Comparison of ENCODE assay signal across 6 fruit fly cellular contexts in genomic region chr3R:15972979-15973486, dm6.
A peak's percentile ranks its signal among the peaks of the same experiment; 100 is the strongest.
TF ChIP-seq lines count a peak whose summit lies in the region.

TSS of gene Hel89B (plus strand) at chr3R:15973298.

- TF ChIP-seq CTCF in S2 (optimal IDR thresholded peaks at IDR 0.05; lab: Kevin White, UChicago), result peak; percentile 14 to 30
- TF ChIP-seq CTCF in whole organism, embryonic (GFP tag; optimal IDR thresholded peaks at IDR 0.05; lab: Kevin White, UChicago), result no peak

TF ChIP-seq in whole organism, adult, 20 proteins besides CTCF, POLR2A, EP300 and RAD21 (continues in another document):
- TF ChIP-seq toe (GFP tag; optimal IDR thresholded peaks at IDR 0.05; lab: Kevin White, UChicago), result peak; percentile 89
- peak; percentile 59 for TF ChIP-seq Mnt (GFP tag; optimal IDR thresholded peaks at IDR 0.05; lab: Kevin White, UChicago)
- TF ChIP-seq bab1 (GFP tag; optimal IDR thresholded peaks at IDR 0.05; lab: Kevin White, UChicago), result peak; percentile 56
- TF ChIP-seq Crg-1 (GFP tag; optimal IDR thresholded peaks at IDR 0.05; lab: Kevin White, UChicago), result no peak
- peak; percentile 45 for TF ChIP-seq tj (GFP tag; optimal IDR thresholded peaks at IDR 0.05; lab: Kevin White, UChicago)
- no peak for TF ChIP-seq cic (GFP tag; optimal IDR thresholded peaks at IDR 0.05; lab: Kevin White, UChicago)
- TF ChIP-seq CG5204 (GFP tag; optimal IDR thresholded peaks at IDR 0.05; lab: Kevin White, UChicago), result peak; percentile 78
- TF ChIP-seq ovo (GFP tag; optimal IDR thresholded peaks at IDR 0.05; lab: Kevin White, UChicago), result peak; percentile 9
- TF ChIP-seq pad (GFP tag; optimal IDR thresholded peaks at IDR 0.05; lab: Kevin White, UChicago), result no peak
- peak; percentile 33 for TF ChIP-seq CG14711 (tag; optimal IDR thresholded peaks at IDR 0.05; lab: Kevin White, UChicago)
- no peak for TF ChIP-seq CG12768 (GFP tag; optimal IDR thresholded peaks at IDR 0.05; lab: Kevin White, UChicago)
- TF ChIP-seq CG33017 (tag; optimal IDR thresholded peaks at IDR 0.05; lab: Kevin White, UChicago), result peak; percentile 23
- TF ChIP-seq CG11617 (GFP tag; optimal IDR thresholded peaks at IDR 0.05; lab: Kevin White, UChicago), result peak; percentile 54
- no peak for TF ChIP-seq cnc (optimal IDR thresholded peaks at IDR 0.05; lab: Kevin White, UChicago)
- TF ChIP-seq kay (GFP tag; lab: Kevin White, UChicago; ENCODE audit: borderline replicate concordance), result no peak
- TF ChIP-seq CG1620 (GFP tag; optimal IDR thresholded peaks at IDR 0.05; lab: Kevin White, UChicago), result peak; percentile 52
- TF ChIP-seq CG7045 (GFP tag; optimal IDR thresholded peaks at IDR 0.05; lab: Kevin White, UChicago), result peak; percentile 4
- peak; percentile 57 for TF ChIP-seq Hr96 (GFP tag; optimal IDR thresholded peaks at IDR 0.05; lab: Kevin White, UChicago)

TF ChIP-seq in whole organism, embryonic, 481 proteins besides CTCF, POLR2A, EP300 and RAD21 (continues in another document):
- TF ChIP-seq CG14441 (GFP tag; IDR thresholded peaks at IDR 0.05; lab: Robert Waterston, UW) (no peak), CG11560 (tag; IDR thresholded peaks at IDR 0.05; lab: Robert Waterston, UW) (no peak), CG30020 (tag; optimal IDR thresholded peaks at IDR 0.05; lab: Kevin White, UChicago) (peak; percentile 96), hbn (GFP tag; IDR thresholded peaks at IDR 0.05; lab: Robert Waterston, UW; ENCODE audit: partially characterized antibody) (no peak), CG1529 (GFP tag; optimal IDR thresholded peaks at IDR 0.05; lab: Kevin White, UChicago) (no peak), H2.0 (GFP tag; IDR thresholded peaks at IDR 0.05; lab: Robert Waterston, UW) (no peak), Spps (tag; optimal IDR thresholded peaks at IDR 0.05; lab: Kevin White, UChicago) (no peak), GATAe (GFP tag; conservative IDR thresholded peaks at IDR 0.05; lab: Robert Waterston, UW) (no peak), CG6854 (GFP tag; optimal IDR thresholded peaks at IDR 0.05; lab: Kevin White, UChicago) (no peak), CG3995 (GFP tag; optimal IDR thresholded peaks at IDR 0.05; lab: Kevin White, UChicago) (peak; percentile 9), Dp (GFP tag; optimal IDR thresholded peaks at IDR 0.05; lab: Kevin White, UChicago) (no peak), Rx (GFP tag; IDR thresholded peaks at IDR 0.05; lab: Robert Waterston, UW) (no peak), org-1 (GFP tag; optimal IDR thresholded peaks at IDR 0.05; lab: Kevin White, UChicago) (peak; percentile 21), CG12942 (GFP tag; optimal IDR thresholded peaks at IDR 0.05; lab: Kevin White, UChicago) (peak; percentile 62), Hsf (GFP tag; optimal IDR thresholded peaks at IDR 0.05; lab: Kevin White, UChicago) (peak; percentile 80), CG13287 (GFP tag; IDR thresholded peaks at IDR 0.05; lab: Robert Waterston, UW; ENCODE audit: partially characterized antibody) (no peak), CG1792 (GFP tag; optimal IDR thresholded peaks at IDR 0.05; lab: Kevin White, UChicago) (no peak), aop (GFP tag; IDR thresholded peaks at IDR 0.05; lab: Robert Waterston, UW) (no peak), Med (GFP tag; lab: Kevin White, UChicago) (peak; percentile 69)

TF ChIP-seq in whole organism, prepupa, 60 proteins besides CTCF, POLR2A, EP300 and RAD21 (continues in another document):
- TF ChIP-seq achi (GFP tag; optimal IDR thresholded peaks at IDR 0.05; lab: Kevin White, UChicago) (peak; percentile 63), Lpt (GFP tag; optimal IDR thresholded peaks at IDR 0.05; lab: Kevin White, UChicago) (peak; percentile 10), CG10631 (GFP tag; optimal IDR thresholded peaks at IDR 0.05; lab: Kevin White, UChicago) (peak; percentile 56), esn (GFP tag; optimal IDR thresholded peaks at IDR 0.05; lab: Kevin White, UChicago) (no peak), spab (GFP tag; optimal IDR thresholded peaks at IDR 0.05; lab: Kevin White, UChicago) (no peak), ss (GFP tag; optimal IDR thresholded peaks at IDR 0.05; lab: Kevin White, UChicago) (peak in 1 of 2 experiments; percentile 10), cyc (GFP tag; optimal IDR thresholded peaks at IDR 0.05; lab: Kevin White, UChicago) (peak; percentile 61), CG6792 (GFP tag; optimal IDR thresholded peaks at IDR 0.05; lab: Kevin White, UChicago) (no peak), CG8632 (GFP tag; optimal IDR thresholded peaks at IDR 0.05; lab: Kevin White, UChicago) (no peak), CG8119 (GFP tag; IDR thresholded peaks at IDR 0.05; lab: Robert Waterston, UW) (no peak), fd59A (GFP tag; optimal IDR thresholded peaks at IDR 0.05; lab: Kevin White, UChicago) (no peak), Hr4 (GFP tag; optimal IDR thresholded peaks at IDR 0.05; lab: Kevin White, UChicago) (peak; percentile 72), lz (GFP tag; optimal IDR thresholded peaks at IDR 0.05; lab: Kevin White, UChicago) (peak; percentile 53), CG6854 (GFP tag; optimal IDR thresholded peaks at IDR 0.05; lab: Kevin White, UChicago) (peak; percentile 50), OdsH (GFP tag; optimal IDR thresholded peaks at IDR 0.05; lab: Kevin White, UChicago) (peak; percentile 47), CG32006 (GFP tag; optimal IDR thresholded peaks at IDR 0.05; lab: Kevin White, UChicago) (peak; percentile 59), Eip93F (GFP tag; optimal IDR thresholded peaks at IDR 0.05; lab: Kevin White, UChicago) (no peak), CG8319 (GFP tag; optimal IDR thresholded peaks at IDR 0.05; lab: Kevin White, UChicago) (no peak), dac (GFP tag; optimal IDR thresholded peaks at IDR 0.05; lab: Kevin White, UChicago) (peak; percentile 36), CG31627 (GFP tag; optimal IDR thresholded peaks at IDR 0.05; lab: Kevin White, UChicago) (peak; percentile 70)

TF ChIP-seq in whole organism, pupa, 21 proteins besides CTCF, POLR2A, EP300 and RAD21:
- peak; percentile 49 for TF ChIP-seq CG8159 (tag; optimal IDR thresholded peaks at IDR 0.05; lab: Kevin White, UChicago)
- TF ChIP-seq CG10348 (GFP tag; IDR thresholded peaks at IDR 0.05; lab: Robert Waterston, UW), result no peak
- peak; percentile 29 for TF ChIP-seq CG8301 (tag; optimal IDR thresholded peaks at IDR 0.05; lab: Kevin White, UChicago)
- TF ChIP-seq CG17806 (tag; optimal IDR thresholded peaks at IDR 0.05; lab: Kevin White, UChicago), result peak; percentile 7
- peak; percentile 29 for TF ChIP-seq CG15710 (tag; optimal IDR thresholded peaks at IDR 0.05; lab: Kevin White, UChicago)
- peak; percentile 43 for TF ChIP-seq CG9948 (tag; optimal IDR thresholded peaks at IDR 0.05; lab: Kevin White, UChicago)

TF ChIP-seq in whole organism, wandering third instar larva, 38 proteins besides CTCF, POLR2A, EP300 and RAD21 (continues in another document):
- TF ChIP-seq tai (GFP tag; optimal IDR thresholded peaks at IDR 0.05; lab: Kevin White, UChicago) (no peak), Rel (GFP tag; optimal IDR thresholded peaks at IDR 0.05; lab: Kevin White, UChicago) (no peak), Rel (tag; optimal IDR thresholded peaks at IDR 0.05; lab: Kevin White, UChicago) (peak; percentile 3), Abd-B (GFP tag; optimal IDR thresholded peaks at IDR 0.05; lab: Kevin White, UChicago) (peak; percentile 31), h (GFP tag; optimal IDR thresholded peaks at IDR 0.05; lab: Kevin White, UChicago) (peak; percentile 7), ey (GFP tag; optimal IDR thresholded peaks at IDR 0.05; lab: Kevin White, UChicago) (peak; percentile 28), pan (optimal IDR thresholded peaks at IDR 0.05; lab: Kevin White, UChicago) (no peak), psq (GFP tag; optimal IDR thresholded peaks at IDR 0.05; lab: Kevin White, UChicago) (no peak), CG32264 (GFP tag; optimal IDR thresholded peaks at IDR 0.05; lab: Kevin White, UChicago) (no peak), Mio (GFP tag; optimal IDR thresholded peaks at IDR 0.05; lab: Kevin White, UChicago) (no peak), Sp1 (GFP tag; optimal IDR thresholded peaks at IDR 0.05; lab: Kevin White, UChicago) (no peak), usp (GFP tag; optimal IDR thresholded peaks at IDR 0.05; lab: Kevin White, UChicago) (no peak), Hnf4 (GFP tag; optimal IDR thresholded peaks at IDR 0.05; lab: Kevin White, UChicago) (peak; percentile 66), rgr (GFP tag; optimal IDR thresholded peaks at IDR 0.05; lab: Kevin White, UChicago) (peak; percentile 25), HLH106 (tag; optimal IDR thresholded peaks at IDR 0.05; lab: Kevin White, UChicago) (peak; percentile 59), N (GFP tag; optimal IDR thresholded peaks at IDR 0.05; lab: Kevin White, UChicago) (peak; percentile 99), Dif (GFP tag; optimal IDR thresholded peaks at IDR 0.05; lab: Kevin White, UChicago; ENCODE audit: partially characterized antibody) (peak; percentile 57), Vsx2 (GFP tag; optimal IDR thresholded peaks at IDR 0.05; lab: Kevin White, UChicago; ENCODE audit: partially characterized antibody) (no peak), sv (GFP tag; optimal IDR thresholded peaks at IDR 0.05; lab: Kevin White, UChicago) (peak; percentile 31), lola (GFP tag; optimal IDR thresholded peaks at IDR 0.05; lab: Kevin White, UChicago) (peak; percentile 74), br (GFP tag; optimal IDR thresholded peaks at IDR 0.05; lab: Kevin White, UChicago) (peak; percentile 27), Dfd (GFP tag; optimal IDR thresholded peaks at IDR 0.05; lab: Kevin White, UChicago) (no peak), sage (GFP tag; optimal IDR thresholded peaks at IDR 0.05; lab: Kevin White, UChicago) (no peak), brk (GFP tag; optimal IDR thresholded peaks at IDR 0.05; lab: Kevin White, UChicago) (no peak), woc (GFP tag; optimal IDR thresholded peaks at IDR 0.05; lab: Kevin White, UChicago) (peak; percentile 67), jim (GFP tag; optimal IDR thresholded peaks at IDR 0.05; lab: Kevin White, UChicago) (no peak), Hr83 (GFP tag; optimal IDR thresholded peaks at IDR 0.05; lab: Kevin White, UChicago; ENCODE audit: poor library complexity, severe bottlenecking) (peak; percentile 31), CG9705 (GFP tag; optimal IDR thresholded peaks at IDR 0.05; lab: Kevin White, UChicago) (peak; percentile 44), dmrt93B (GFP tag; optimal IDR thresholded peaks at IDR 0.05; lab: Kevin White, UChicago) (no peak), Myc (optimal IDR thresholded peaks at IDR 0.05; lab: Kevin White, UChicago) (peak; percentile 30), foxo (GFP tag; optimal IDR thresholded peaks at IDR 0.05; lab: Kevin White, UChicago) (peak; percentile 25 to 29), dl (GFP tag; optimal IDR thresholded peaks at IDR 0.05; lab: Kevin White, UChicago; ENCODE audit: insufficient read depth in 1 of 2, partially characterized antibody in 2 of 2) (peak in 1 of 2 experiments; percentile 28), CrebA (GFP tag; optimal IDR thresholded peaks at IDR 0.05; lab: Kevin White, UChicago; ENCODE audit: borderline replicate concordance) (no peak), GATAd (GFP tag; optimal IDR thresholded peaks at IDR 0.05; lab: Kevin White, UChicago) (no peak), OdsH (GFP tag; optimal IDR thresholded peaks at IDR 0.05; lab: Kevin White, UChicago) (no peak)
